Fruit fly (Drosophila melanogaster) whole organism, embryonic: ENCODE measurements around the gene Ccz1.
A peak's percentile ranks its signal among the peaks of the same experiment; 100 is the strongest.

ENCODE experiments used
- Antp ChIP-seq: fragments of 200-800 bp; sonication (Bioruptor generic); optimal IDR thresholded peaks from 3 replicates; lab custom pipeline; 2016; ENCODE audit warnings: missing biosample characterization, missing genetic modification characterization
- Atf3 ChIP-seq: fragments of 200-800 bp; sonication (Bioruptor generic); optimal IDR thresholded peaks from 3 replicates; lab custom pipeline; 2016; ENCODE audit warnings: missing biosample characterization, missing genetic modification characterization
- CG10565 ChIP-seq: fragments of 200-800 bp; sonication (Bioruptor generic); optimal IDR thresholded peaks from 3 replicates; lab custom pipeline; 2016; ENCODE audit warnings: missing biosample characterization, mild to moderate bottlenecking, missing genetic modification characterization
- CG11247 ChIP-seq: fragments of 200-800 bp; sonication (Bioruptor generic); IDR thresholded peaks from 2 replicates; pipeline ENCODE4 v1.3.6; 2022; ENCODE audit warnings: missing biosample characterization, missing genetic modification characterization
- CG11696 ChIP-seq: fragments of 200-800 bp; sonication (Bioruptor generic); IDR thresholded peaks from 2 replicates; pipeline ENCODE4 v1.3.6; 2022; ENCODE audit warnings: missing biosample characterization, missing genetic modification characterization
- CG1603 ChIP-seq: fragments of 200-800 bp; sonication (Bioruptor generic); optimal IDR thresholded peaks from 2 replicates; lab custom pipeline; 2019; ENCODE audit warnings: missing biosample characterization, mild to moderate bottlenecking, missing genetic modification characterization, moderate library complexity
- CG17186 ChIP-seq: fragments of 200-800 bp; sonication (Bioruptor generic); optimal IDR thresholded peaks from 3 replicates; lab custom pipeline; 2017; ENCODE audit warnings: missing biosample characterization, missing genetic modification reagents, missing genetic modification characterization
- CG17568 ChIP-seq: fragments of 200-800 bp; sonication (Bioruptor generic); optimal IDR thresholded peaks from 2 replicates; lab custom pipeline; 2018; ENCODE audit warnings: missing biosample characterization, mild to moderate bottlenecking, missing genetic modification characterization, moderate library complexity
- CG4282 ChIP-seq: fragments of 200-800 bp; sonication (Bioruptor generic); optimal IDR thresholded peaks from 2 replicates; lab custom pipeline; 2016; ENCODE audit warnings: missing biosample characterization, missing genetic modification characterization
- CG4360 ChIP-seq: fragments of 200-800 bp; sonication (Bioruptor generic); IDR thresholded peaks from 2 replicates; pipeline ENCODE4 v1.3.6; 2022; ENCODE audit warnings: missing biosample characterization, missing genetic modification characterization
- CG4617 ChIP-seq: fragments of 200-800 bp; sonication (Bioruptor generic); optimal IDR thresholded peaks from 3 replicates; lab custom pipeline; 2016; ENCODE audit warnings: missing biosample characterization, missing genetic modification characterization, borderline replicate concordance
- CG6791 ChIP-seq: fragments of 200-800 bp; sonication (Bioruptor generic); IDR thresholded peaks from 3 replicates; pipeline ENCODE4 v1.3.6; 2022; ENCODE audit warnings: missing biosample characterization, missing genetic modification characterization; ENCODE audit not compliant: partially characterized antibody
- CG6813 ChIP-seq: fragments of 200-800 bp; sonication (Bioruptor generic); optimal IDR thresholded peaks from 2 replicates; lab custom pipeline; 2017; ENCODE audit warnings: missing biosample characterization, missing genetic modification characterization, mild to moderate bottlenecking, moderate library complexity, missing genetic modification reagents
- CG7745 ChIP-seq: fragments of 200-800 bp; sonication (Bioruptor generic); optimal IDR thresholded peaks from 2 replicates; lab custom pipeline; 2018; ENCODE audit warnings: missing biosample characterization, mild to moderate bottlenecking, missing genetic modification characterization, moderate library complexity
- Dad ChIP-seq: fragments of 200-800 bp; sonication (Bioruptor generic); optimal IDR thresholded peaks from 3 replicates; lab custom pipeline; 2016; ENCODE audit warnings: missing biosample characterization, missing genetic modification characterization
- Ets65A ChIP-seq: fragments of 200-800 bp; sonication (Bioruptor generic); peaks from one replicate; lab custom pipeline; 2016; ENCODE audit warnings: missing biosample characterization, missing genetic modification characterization
- Hr3 ChIP-seq: fragments of 200-800 bp; sonication (Bioruptor generic); optimal IDR thresholded peaks from 3 replicates; lab custom pipeline; 2016; ENCODE audit warnings: missing biosample characterization, missing genetic modification characterization
- Hr39 ChIP-seq: fragments of >200 bp; optimal IDR thresholded peaks from 2 replicates; lab custom pipeline; 2017
- Jarid2 ChIP-seq: fragments of 200-800 bp; sonication (Bioruptor generic); optimal IDR thresholded peaks from 3 replicates; lab custom pipeline; 2017; ENCODE audit warnings: mild to moderate bottlenecking, missing biosample characterization, missing genetic modification reagents, missing genetic modification characterization
- Max ChIP-seq: fragments of 200-800 bp; sonication (Bioruptor generic); optimal IDR thresholded peaks from 2 replicates; lab custom pipeline; 2016; ENCODE audit warnings: missing biosample characterization, mild to moderate bottlenecking, missing genetic modification characterization
- Med ChIP-seq: fragments of 200-800 bp; sonication (Bioruptor generic); peaks from one replicate; lab custom pipeline; 2016; ENCODE audit warnings: missing biosample characterization, missing genetic modification characterization, mild to moderate bottlenecking, inconsistent platforms, moderate library complexity
- Myb ChIP-seq: fragments of 200-800 bp; sonication (Bioruptor generic); optimal IDR thresholded peaks from 2 replicates; lab custom pipeline; 2016; ENCODE audit warnings: missing biosample characterization, missing genetic modification characterization
- Rfx ChIP-seq: fragments of 200-800 bp; sonication (Bioruptor generic); IDR thresholded peaks from 2 replicates; pipeline ENCODE4 v1.3.6; 2022; ENCODE audit warnings: missing biosample characterization, missing genetic modification characterization
- Rx ChIP-seq: fragments of 200-800 bp; sonication (Bioruptor generic); IDR thresholded peaks from 2 replicates; pipeline ENCODE4 v1.3.6; 2022; ENCODE audit warnings: missing biosample characterization, missing genetic modification characterization
- Vsx1 ChIP-seq: fragments of 200-800 bp; sonication (Bioruptor generic); optimal IDR thresholded peaks from 2 replicates; lab custom pipeline; 2017; ENCODE audit warnings: missing biosample characterization, mild to moderate bottlenecking, missing genetic modification characterization, missing genetic modification reagents
- aop ChIP-seq: fragments of 200-800 bp; sonication (Bioruptor generic); IDR thresholded peaks from 2 replicates; pipeline ENCODE4 v1.3.6; 2022; ENCODE audit warnings: missing biosample characterization, missing genetic modification characterization
- bbx ChIP-seq: fragments of 200-800 bp; sonication (Bioruptor generic); IDR thresholded peaks from 2 replicates; pipeline ENCODE4 v1.3.6; 2022; ENCODE audit warnings: missing biosample characterization, missing genetic modification characterization; ENCODE audit not compliant: partially characterized antibody
- bowl ChIP-seq: fragments of 200-800 bp; sonication (Bioruptor generic); IDR thresholded peaks from 2 replicates; pipeline ENCODE4 v1.3.6; 2022; ENCODE audit warnings: missing biosample characterization, missing genetic modification characterization
- cwo ChIP-seq: fragments of 200-800 bp; sonication (Bioruptor generic); optimal IDR thresholded peaks from 3 replicates; lab custom pipeline; 2017; ENCODE audit warnings: missing biosample characterization, missing genetic modification characterization, mild to moderate bottlenecking, moderate library complexity, missing genetic modification reagents
- da ChIP-seq: fragments of 200-800 bp; sonication (Bioruptor generic); optimal IDR thresholded peaks from 2 replicates; lab custom pipeline; 2016; ENCODE audit warnings: missing biosample characterization, missing genetic modification characterization
- dmrt99B ChIP-seq: fragments of 200-800 bp; sonication (Bioruptor generic); optimal IDR thresholded peaks from 2 replicates; lab custom pipeline; 2018; ENCODE audit warnings: missing biosample characterization, mild to moderate bottlenecking, missing genetic modification characterization, moderate library complexity
- dysf ChIP-seq: fragments of 200-800 bp; sonication (Bioruptor generic); IDR thresholded peaks from 3 replicates; pipeline ENCODE4 v1.3.6; 2022; ENCODE audit warnings: missing biosample characterization, missing genetic modification characterization
- gfzf ChIP-seq: fragments of 200-800 bp; sonication (Bioruptor generic); optimal IDR thresholded peaks from 2 replicates; lab custom pipeline; 2016; ENCODE audit warnings: missing biosample characterization, mild to moderate bottlenecking, missing genetic modification characterization, moderate library complexity
- grn ChIP-seq: fragments of 200-800 bp; sonication (Bioruptor generic); optimal IDR thresholded peaks from 3 replicates; lab custom pipeline; 2017; ENCODE audit warnings: missing biosample characterization, missing genetic modification characterization
- gt ChIP-seq: fragments of 200-800 bp; sonication (Bioruptor generic); IDR thresholded peaks from 2 replicates; pipeline ENCODE4 v1.3.6; 2022; ENCODE audit warnings: missing biosample characterization, missing genetic modification characterization
- hb ChIP-seq: fragments of 200-800 bp; sonication (Bioruptor generic); IDR thresholded peaks from 3 replicates; pipeline ENCODE4 v1.3.6; 2022; ENCODE audit warnings: missing biosample characterization, missing genetic modification characterization; ENCODE audit not compliant: partially characterized antibody
- hth ChIP-seq: fragments of >200 bp; optimal IDR thresholded peaks from 2 replicates; lab custom pipeline; 2017; ENCODE audit warnings: inconsistent platforms
- klu ChIP-seq: fragments of 200-800 bp; sonication (Bioruptor generic); IDR thresholded peaks from 2 replicates; pipeline ENCODE4 v1.3.6; 2022; ENCODE audit warnings: missing biosample characterization, missing genetic modification characterization
- kni ChIP-seq: fragments of 200-800 bp; sonication (Bioruptor generic); optimal IDR thresholded peaks from 3 replicates; lab custom pipeline; 2017; ENCODE audit warnings: mild to moderate bottlenecking, missing biosample characterization, missing genetic modification reagents, missing genetic modification characterization
- lab ChIP-seq: fragments of 200-800 bp; sonication (Bioruptor generic); optimal IDR thresholded peaks from 3 replicates; lab custom pipeline; 2017; ENCODE audit warnings: missing biosample characterization, missing genetic modification characterization, mild to moderate bottlenecking, moderate library complexity, missing genetic modification reagents
- mam ChIP-seq: fragments of 200-800 bp; sonication (Bioruptor generic); optimal IDR thresholded peaks from 3 replicates; lab custom pipeline; 2016; ENCODE audit warnings: missing biosample characterization, missing genetic modification characterization
- nau ChIP-seq: fragments of 200-800 bp; sonication (Bioruptor generic); optimal IDR thresholded peaks from 3 replicates; lab custom pipeline; 2017; ENCODE audit warnings: missing biosample characterization, mild to moderate bottlenecking, missing genetic modification characterization, missing genetic modification reagents
- otp ChIP-seq: fragments of 200-800 bp; sonication (Bioruptor generic); IDR thresholded peaks from 3 replicates; pipeline ENCODE4, ENCODE4 v1.3.6; 2022; ENCODE audit warnings: missing biosample characterization, missing genetic modification characterization
- peb ChIP-seq: fragments of 200-800 bp; sonication (Bioruptor generic); IDR thresholded peaks from 2 replicates; pipeline ENCODE4 v1.3.6; 2022; ENCODE audit warnings: missing biosample characterization, missing genetic modification characterization
- pfk ChIP-seq: fragments of 200-800 bp; sonication (Bioruptor generic); optimal IDR thresholded peaks from 2 replicates; lab custom pipeline; 2018; ENCODE audit warnings: missing biosample characterization, mild to moderate bottlenecking, missing genetic modification characterization, moderate library complexity
- schlank ChIP-seq: fragments of 200-800 bp; sonication (Bioruptor generic); optimal IDR thresholded peaks from 2 replicates; lab custom pipeline; 2018; ENCODE audit warnings: missing biosample characterization, mild to moderate bottlenecking, missing genetic modification characterization
- sens-2 ChIP-seq: fragments of 200-800 bp; sonication (Bioruptor generic); IDR thresholded peaks from 2 replicates; pipeline ENCODE4 v1.3.6; 2022; ENCODE audit warnings: missing biosample characterization, missing genetic modification characterization
- slbo ChIP-seq: fragments of 200-800 bp; sonication (Bioruptor generic); IDR thresholded peaks from 2 replicates; pipeline ENCODE4 v1.3.6; 2022; ENCODE audit warnings: missing biosample characterization, missing genetic modification characterization
- sna ChIP-seq: fragments of 200-800 bp; sonication (Bioruptor generic); IDR thresholded peaks from 2 replicates; pipeline ENCODE4 v1.3.6; 2022; ENCODE audit warnings: missing biosample characterization, missing genetic modification characterization; ENCODE audit not compliant: partially characterized antibody
- sob ChIP-seq: fragments of 200-800 bp; sonication (Bioruptor generic); IDR thresholded peaks from 2 replicates; pipeline ENCODE4 v1.3.6; 2022; ENCODE audit warnings: missing biosample characterization, missing genetic modification characterization
- sr ChIP-seq: fragments of 200-800 bp; sonication (Bioruptor generic); IDR thresholded peaks from 3 replicates; pipeline ENCODE4 v1.3.6; 2022; ENCODE audit warnings: missing biosample characterization, missing genetic modification characterization
- trh ChIP-seq: fragments of 200-800 bp; sonication (Bioruptor generic); optimal IDR thresholded peaks from 2 replicates; lab custom pipeline; 2016; ENCODE audit warnings: missing biosample characterization, missing genetic modification characterization

The Ccz1 gene

DNA sequence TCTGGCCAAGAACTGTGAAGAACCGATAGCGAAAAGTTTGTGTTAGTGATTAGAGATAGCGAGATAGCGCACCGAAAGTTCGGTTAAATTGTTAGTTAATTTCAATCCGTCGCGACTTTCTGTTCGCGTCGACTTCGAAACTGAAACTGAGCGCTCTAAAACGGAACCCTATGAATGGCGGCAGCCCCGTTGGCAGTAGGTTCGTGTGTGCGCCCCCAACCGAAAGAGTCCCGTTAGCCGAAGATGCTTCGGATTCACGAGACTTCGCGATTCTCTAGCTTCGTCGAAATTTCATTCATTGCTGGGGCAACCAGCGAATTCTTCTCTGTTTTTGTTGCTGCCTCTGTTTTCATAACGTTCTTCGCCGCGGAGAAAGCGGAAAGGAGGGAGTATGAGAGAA is 26.5 kb upstream of the Ccz1 start (continued):
- TF ChIP-seq Ets65A (GFP tag; lab: Kevin White, UChicago) = no peak
- no peak for TF ChIP-seq bbx
- no peak for TF ChIP-seq Max (GFP tag; lab: Kevin White, UChicago)
- peak; percentile 71 for TF ChIP-seq cwo (GFP tag; lab: Kevin White, UChicago)
- no peak for TF ChIP-seq bowl (GFP tag; lab: Robert Waterston, UW)
- no peak for TF ChIP-seq Hr3 (GFP tag; lab: Kevin White, UChicago)
- TF ChIP-seq slbo (GFP tag; lab: Robert Waterston, UW) = no peak
- TF ChIP-seq CG11696 (GFP tag; lab: Robert Waterston, UW) = no peak
- no peak for TF ChIP-seq CG1603
- no peak for TF ChIP-seq CG17186 (GFP tag; lab: Kevin White, UChicago)
- TF ChIP-seq nau (GFP tag; lab: Kevin White, UChicago) = no peak
- TF ChIP-seq gfzf = no peak
- TF ChIP-seq CG6791 = no peak
- no peak for TF ChIP-seq CG10565
- TF ChIP-seq sna = no peak
- TF ChIP-seq sob (GFP tag; lab: Robert Waterston, UW) = 0 out of 2 replicates have a peak, but pooled peaks have one; percentile 9
- no peak for TF ChIP-seq Antp (GFP tag; lab: Kevin White, UChicago)
- TF ChIP-seq Atf3 = no peak
- TF ChIP-seq gt (GFP tag; lab: Robert Waterston, UW) = no peak
- no peak for TF ChIP-seq sens-2 (GFP tag; lab: Robert Waterston, UW)
- peak; percentile 17 for TF ChIP-seq schlank
- TF ChIP-seq CG4282 (GFP tag; lab: Kevin White, UChicago) = no peak
- no peak for TF ChIP-seq pfk (GFP tag; lab: Kevin White, UChicago)
- no peak for TF ChIP-seq Rx (GFP tag; lab: Robert Waterston, UW)
- TF ChIP-seq CG11247 (GFP tag; lab: Robert Waterston, UW) = no peak
- no peak for TF ChIP-seq dysf (GFP tag; lab: Robert Waterston, UW)
- peak; percentile 69 for TF ChIP-seq Med (GFP tag; lab: Kevin White, UChicago)
- no peak for TF ChIP-seq dmrt99B (tag; lab: Kevin White, UChicago)
- no peak for TF ChIP-seq otp (GFP tag; lab: Robert Waterston, UW)
- TF ChIP-seq lab = peak; percentile 41
- no peak for TF ChIP-seq Dad (GFP tag; lab: Kevin White, UChicago)
- TF ChIP-seq peb = no peak
- peak; percentile 36; the same call in 1 of the 2 replicates for TF ChIP-seq Rfx (GFP tag; lab: Robert Waterston, UW)
- TF ChIP-seq trh (GFP tag; lab: Kevin White, UChicago) = no peak
- TF ChIP-seq CG4360 (GFP tag; lab: Robert Waterston, UW) = no peak
- no peak for TF ChIP-seq klu (GFP tag; lab: Robert Waterston, UW)
- no peak for TF ChIP-seq CG6813 (GFP tag; lab: Kevin White, UChicago)
- TF ChIP-seq Jarid2 (GFP tag; lab: Kevin White, UChicago) = no peak
- no peak for TF ChIP-seq hb (GFP tag; lab: Robert Waterston, UW)
- no peak for TF ChIP-seq Hr39 (lab: Kevin White, UChicago)
- no peak for TF ChIP-seq CG4617 (GFP tag; lab: Kevin White, UChicago)
- no peak for TF ChIP-seq sr (GFP tag; lab: Robert Waterston, UW)
- no peak for TF ChIP-seq mam (GFP tag; lab: Kevin White, UChicago)
- no peak for TF ChIP-seq CG7745
- no peak for TF ChIP-seq Vsx1 (GFP tag; lab: Kevin White, UChicago)
- TF ChIP-seq grn (GFP tag; lab: Kevin White, UChicago) = peak; percentile 21
- TF ChIP-seq kni (GFP tag; lab: Kevin White, UChicago) = no peak
- TF ChIP-seq CG17568 = no peak
- TF ChIP-seq Myb (GFP tag; lab: Kevin White, UChicago) = no peak
- no peak for TF ChIP-seq hth
- TF ChIP-seq aop = no peak
- no peak for TF ChIP-seq da (GFP tag; lab: Kevin White, UChicago)
